Worm (Caenorhabditis elegans) whole organism, midembryonic: Measurements from ENCODE around the gene C47D12.5.

Experiments used
- T22C8.4 ChIP-seq: fragments of 200-800 bp; sonication (Bioruptor generic); IDR thresholded peaks from 2 replicates; pipeline ENCODE4 v1.3.6; 2022; ENCODE audit warnings: missing genetic modification characterization, missing compliant biosample characterization
- cog-1 ChIP-seq: sonication (generic microtip); optimal IDR thresholded peaks from 2 replicates; lab custom pipeline; 2016; ENCODE audit warnings: missing genetic modification characterization, missing compliant biosample characterization
- flt-1 ChIP-seq: fragments of 200-800 bp; sonication (Bioruptor generic); IDR thresholded peaks from 2 replicates; pipeline ENCODE4 v1.3.6; 2022; ENCODE audit warnings: missing genetic modification characterization, missing compliant biosample characterization
- klf-2 ChIP-seq: fragments of 200-800 bp; sonication (Bioruptor generic); conservative IDR thresholded peaks from 2 replicates; pipeline ENCODE4 v1.3.6; 2022; ENCODE audit warnings: missing genetic modification reagents, missing genetic modification characterization, missing compliant biosample characterization
- med-1 ChIP-seq: sonication (generic microtip); optimal IDR thresholded peaks from 2 replicates; lab custom pipeline; 2017; ENCODE audit warnings: missing genetic modification characterization, mild to moderate bottlenecking, missing compliant biosample characterization, antibody characterized with exemption, missing genetic modification reagents; ENCODE audit not compliant: insufficient read depth
- ref-1 ChIP-seq: fragments of 200-800 bp; sonication (Bioruptor generic); conservative IDR thresholded peaks from 2 replicates; pipeline ENCODE4 v1.3.6; 2022; ENCODE audit warnings: missing genetic modification reagents, missing genetic modification characterization, missing compliant biosample characterization
- tab-1 ChIP-seq: fragments of 200-800 bp; sonication (Bioruptor generic); IDR thresholded peaks from 2 replicates; pipeline ENCODE4 v1.3.6; 2022; ENCODE audit warnings: missing genetic modification characterization, missing compliant biosample characterization
- ztf-23 ChIP-seq: fragments of 200-800 bp; sonication (Bioruptor generic); IDR thresholded peaks from 2 replicates; pipeline ENCODE4 v1.3.6; 2022; ENCODE audit warnings: missing genetic modification reagents, missing genetic modification characterization, missing compliant biosample characterization
- ztf-29 ChIP-seq: fragments of 200-800 bp; sonication (Bioruptor generic); IDR thresholded peaks from 2 replicates; pipeline ENCODE4 v1.3.6; 2022; ENCODE audit warnings: missing genetic modification reagents, missing genetic modification characterization, missing compliant biosample characterization

The C47D12.5 gene

DNA sequence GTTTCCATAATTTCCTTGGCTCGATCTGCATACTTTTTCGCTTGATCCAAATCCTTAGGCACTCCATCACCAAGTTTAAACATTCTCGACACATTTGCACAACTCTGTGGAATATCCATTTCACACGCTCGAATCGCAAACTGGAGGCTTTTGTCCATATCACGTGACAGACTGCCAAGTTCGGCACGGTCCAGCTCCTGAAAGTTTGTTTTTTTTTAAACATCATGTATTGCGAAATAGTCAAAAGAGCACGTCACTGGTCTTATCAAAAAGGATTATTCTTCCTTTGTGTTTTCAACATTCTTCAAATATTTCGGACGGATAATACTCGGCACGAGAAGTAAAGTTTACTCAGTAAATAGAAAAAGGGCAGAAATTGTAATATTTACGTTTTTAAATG lies 35.8 kb downstream of the C47D12.5 start:
- TF ChIP-seq klf-2 (no peak), cog-1 (tag; lab: Kevin White, UChicago) (no peak), T22C8.4 (no peak), med-1 (GFP tag; lab: Kevin White, UChicago) (no peak), ztf-23 (no peak), tab-1 (GFP tag; lab: Robert Waterston, UW) (no peak), ztf-29 (GFP tag; lab: Robert Waterston, UW) (no peak), flt-1 (GFP tag; lab: Robert Waterston, UW) (no peak), ref-1 (GFP tag; lab: Robert Waterston, UW) (no peak)

DNA sequence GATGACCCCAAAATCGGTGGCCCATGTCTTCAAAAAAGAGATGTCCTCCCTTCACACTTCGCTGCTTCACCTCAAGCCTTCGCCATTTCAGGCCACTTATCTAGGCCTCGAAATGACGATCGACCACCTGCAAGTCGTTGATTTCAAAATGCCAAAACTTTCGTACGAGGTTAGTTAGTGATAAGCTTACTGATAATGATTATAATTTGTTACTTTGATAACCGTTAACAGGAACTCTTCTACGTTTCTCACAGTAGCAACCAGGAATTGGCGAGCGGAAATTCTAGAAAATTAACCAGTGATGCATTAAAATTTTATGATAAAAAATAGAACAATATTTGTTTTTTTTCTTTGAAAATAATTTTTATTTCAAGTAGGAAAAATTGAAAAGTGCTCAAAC lies 38.2 kb downstream of the C47D12.5 start:
- no peak for TF ChIP-seq med-1 (GFP tag; lab: Kevin White, UChicago)
- no peak for TF ChIP-seq ztf-23
- no peak for TF ChIP-seq T22C8.4
- no peak for TF ChIP-seq cog-1 (tag; lab: Kevin White, UChicago)
- TF ChIP-seq ref-1 (GFP tag; lab: Robert Waterston, UW), result no peak
- no peak for TF ChIP-seq ztf-29 (GFP tag; lab: Robert Waterston, UW)
- TF ChIP-seq klf-2, result no peak
- TF ChIP-seq tab-1 (GFP tag; lab: Robert Waterston, UW), result no peak
- no peak for TF ChIP-seq flt-1 (GFP tag; lab: Robert Waterston, UW)

DNA sequence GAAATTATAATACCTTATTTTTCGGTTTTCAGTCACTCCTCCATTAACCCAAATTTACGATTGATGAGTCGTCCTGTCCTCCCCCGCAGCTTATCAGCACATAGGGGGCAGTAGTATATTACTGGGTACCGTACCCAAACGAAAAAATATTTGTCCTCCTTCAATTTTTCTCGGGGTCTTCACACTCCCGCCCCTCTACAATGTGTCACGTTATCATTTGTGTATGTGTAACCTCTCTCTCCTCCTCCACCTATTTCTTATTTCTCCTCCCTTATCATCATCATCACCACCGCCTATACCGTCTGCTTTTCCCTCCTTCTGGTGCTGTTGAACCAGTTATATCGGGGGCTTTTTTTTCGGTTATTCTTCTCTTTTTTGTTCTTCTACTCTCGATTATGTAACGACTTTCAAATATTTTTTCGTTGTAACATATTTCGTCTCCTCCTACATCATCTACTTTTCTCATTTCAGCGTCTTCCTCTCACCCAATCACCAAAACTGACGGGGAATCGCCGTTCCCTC lies 38.7 kb downstream of the C47D12.5 start, which contains the start of gene ghi-1:
Gene ghi-1, plus strand, starts transcription at position 472 of the 522 bp plus-strand sequence.
- TF ChIP-seq med-1 (GFP tag; lab: Kevin White, UChicago) (no peak), klf-2 (no peak), tab-1 (GFP tag; lab: Robert Waterston, UW) (no peak), ztf-29 (GFP tag; lab: Robert Waterston, UW) (no peak), cog-1 (tag; lab: Kevin White, UChicago) (no peak), flt-1 (GFP tag; lab: Robert Waterston, UW) (no peak)

DNA sequence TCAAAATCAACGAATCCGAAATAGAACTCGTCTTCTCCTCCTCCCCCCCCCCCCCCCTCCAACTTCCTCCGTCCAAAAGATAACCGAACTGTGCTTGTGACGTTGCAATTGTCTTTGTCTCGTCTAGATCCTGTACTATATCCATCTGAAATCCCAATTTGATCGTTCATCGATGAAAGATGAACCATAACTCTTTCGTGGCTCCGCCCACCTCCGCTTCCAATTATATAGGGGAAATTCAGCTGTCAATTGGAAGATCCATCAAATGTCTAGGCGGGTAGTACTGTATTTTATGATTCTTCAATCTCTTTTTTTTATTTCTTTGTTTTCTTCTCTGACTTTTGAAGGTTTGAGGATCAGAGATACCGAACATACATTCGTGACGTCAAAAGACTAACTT lies 39.7 kb downstream of the C47D12.5 start:
- no peak for TF ChIP-seq ztf-23
- no peak for TF ChIP-seq tab-1 (GFP tag; lab: Robert Waterston, UW)

DNA sequence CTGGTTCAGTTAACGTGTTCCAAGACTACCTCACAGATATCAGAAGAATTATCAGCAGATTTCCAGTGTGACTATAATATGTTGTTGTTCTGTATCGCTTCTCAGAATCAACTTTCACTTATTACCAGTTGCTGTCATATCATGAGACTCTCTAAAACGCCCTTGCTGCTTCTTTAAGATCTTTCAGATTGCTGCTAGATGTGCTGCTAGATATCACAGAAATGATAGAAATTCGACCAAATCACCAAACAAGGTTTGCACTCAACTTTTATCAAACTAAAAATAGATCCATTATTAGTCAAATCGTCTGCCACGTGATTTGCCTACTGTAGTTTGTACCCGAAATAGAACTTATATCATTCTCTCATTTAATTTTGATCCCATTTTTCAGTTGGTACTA lies 40.5 kb downstream of the C47D12.5 start:
- no peak for TF ChIP-seq T22C8.4
- TF ChIP-seq ztf-23, result no peak

DNA sequence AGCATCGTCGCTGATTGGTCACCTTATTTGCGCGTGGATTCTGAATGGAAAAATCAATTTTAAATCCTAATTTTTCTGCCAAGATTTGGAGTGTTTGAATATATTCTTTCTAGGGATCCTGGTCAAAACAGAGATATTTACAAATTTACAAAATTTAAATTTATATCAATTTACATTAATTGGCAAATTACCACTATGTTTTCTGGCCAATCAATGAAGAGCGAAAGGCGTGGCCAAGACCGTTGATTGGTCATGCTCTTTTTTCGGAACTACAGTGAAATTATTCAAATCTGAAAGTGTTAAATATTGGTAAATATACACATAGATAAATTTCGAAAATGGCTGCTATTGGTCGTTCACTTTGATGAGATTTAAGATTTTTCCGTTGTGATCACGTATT lies 42.3 kb downstream of the C47D12.5 start:
- TF ChIP-seq flt-1 (GFP tag; lab: Robert Waterston, UW) (no peak), cog-1 (tag; lab: Kevin White, UChicago) (no peak), med-1 (GFP tag; lab: Kevin White, UChicago) (no peak), ref-1 (GFP tag; lab: Robert Waterston, UW) (no peak), ztf-29 (GFP tag; lab: Robert Waterston, UW) (no peak), T22C8.4 (no peak), ztf-23 (no peak), klf-2 (no peak), tab-1 (GFP tag; lab: Robert Waterston, UW) (no peak)

DNA sequence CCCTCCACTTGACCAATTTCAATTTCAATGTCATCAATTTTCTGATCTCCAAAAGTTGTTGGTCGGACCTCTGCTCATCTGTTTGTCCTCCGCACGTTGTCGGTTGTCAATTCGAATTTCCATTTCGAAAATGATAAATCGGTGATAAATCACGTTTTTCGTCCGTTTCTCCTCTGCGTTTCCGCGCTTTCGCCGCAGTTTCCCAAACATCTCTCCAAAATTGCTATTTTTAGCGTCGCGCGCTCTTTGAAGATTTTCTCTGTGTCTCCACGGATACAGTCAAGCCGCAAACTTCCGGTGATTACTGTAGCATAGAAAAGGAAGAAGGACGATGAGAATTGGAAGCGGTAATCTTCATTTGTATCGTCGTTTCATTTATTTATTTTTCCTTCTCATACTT lies 43.1 kb downstream of the C47D12.5 start:
- TF ChIP-seq ztf-29 (GFP tag; lab: Robert Waterston, UW) (no peak), tab-1 (GFP tag; lab: Robert Waterston, UW) (no peak), cog-1 (tag; lab: Kevin White, UChicago) (no peak), T22C8.4 (no peak), flt-1 (GFP tag; lab: Robert Waterston, UW) (no peak), med-1 (GFP tag; lab: Kevin White, UChicago) (no peak), ztf-23 (no peak), ref-1 (GFP tag; lab: Robert Waterston, UW) (no peak), klf-2 (no peak)

DNA sequence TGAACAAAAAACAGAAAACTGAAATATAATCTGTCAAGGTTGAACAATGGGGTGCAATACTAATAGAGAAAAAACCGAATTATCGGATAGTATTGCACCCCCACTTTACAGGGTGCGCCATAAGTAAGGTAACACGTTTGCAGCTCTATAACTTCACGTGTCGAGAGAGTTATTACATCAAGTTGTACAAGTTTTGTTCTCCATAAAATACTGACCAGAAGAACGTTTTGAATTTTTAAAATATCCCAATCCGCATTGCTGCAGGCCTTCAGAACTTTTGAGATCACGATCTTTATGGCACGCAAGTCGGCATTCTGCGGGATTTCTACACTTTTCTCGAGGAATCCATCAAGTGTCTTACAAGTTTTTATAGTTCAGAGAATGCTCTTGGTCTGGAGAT lies 47.3 kb downstream of the C47D12.5 start:
- no peak for TF ChIP-seq T22C8.4
- TF ChIP-seq med-1 (GFP tag; lab: Kevin White, UChicago), result no peak
- no peak for TF ChIP-seq ztf-23
- TF ChIP-seq tab-1 (GFP tag; lab: Robert Waterston, UW), result no peak
- no peak for TF ChIP-seq cog-1 (tag; lab: Kevin White, UChicago)
- no peak for TF ChIP-seq flt-1 (GFP tag; lab: Robert Waterston, UW)
- no peak for TF ChIP-seq ztf-29 (GFP tag; lab: Robert Waterston, UW)
- TF ChIP-seq klf-2, result no peak
- TF ChIP-seq ref-1 (GFP tag; lab: Robert Waterston, UW), result no peak

DNA sequence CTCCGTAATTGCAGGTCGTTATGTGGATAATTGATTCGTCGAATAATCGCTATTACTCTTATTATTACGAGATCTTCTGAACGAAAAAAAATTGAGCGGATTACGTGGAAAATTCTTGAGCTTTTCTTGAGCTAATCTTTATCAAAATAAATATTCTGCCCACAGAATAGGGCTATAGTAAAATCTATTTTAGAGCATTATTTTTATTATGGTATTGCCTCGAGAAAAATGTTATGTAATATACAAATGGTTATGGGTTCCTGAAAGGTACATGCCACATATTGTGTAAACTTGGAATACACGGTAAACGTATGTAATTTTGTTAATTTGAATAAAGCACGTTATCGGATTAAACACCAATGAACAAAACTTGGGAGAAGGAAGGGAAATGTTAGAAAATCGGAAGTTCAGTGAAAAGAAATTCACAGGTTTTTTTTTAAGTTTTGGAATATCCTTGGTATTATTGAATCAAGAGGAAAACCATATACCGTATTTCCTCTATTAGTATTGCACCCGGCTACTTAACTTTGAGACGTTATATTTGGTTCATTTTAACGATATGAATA lies 47.8 kb downstream of the C47D12.5 start:
- TF ChIP-seq med-1 (GFP tag; lab: Kevin White, UChicago), result no peak
- 0 out of 2 replicates have a peak, but pooled peaks have one; percentile 43 for TF ChIP-seq ztf-23
- TF ChIP-seq ztf-29 (GFP tag; lab: Robert Waterston, UW), result peak; percentile 22; the same call in 1 of the 2 replicates
- peak; percentile 16 for TF ChIP-seq cog-1 (tag; lab: Kevin White, UChicago)
- TF ChIP-seq T22C8.4, result no peak
- TF ChIP-seq flt-1 (GFP tag; lab: Robert Waterston, UW), result peak; percentile 60; the same call in 1 of the 2 replicates
- TF ChIP-seq ref-1 (GFP tag; lab: Robert Waterston, UW), result no peak

DNA sequence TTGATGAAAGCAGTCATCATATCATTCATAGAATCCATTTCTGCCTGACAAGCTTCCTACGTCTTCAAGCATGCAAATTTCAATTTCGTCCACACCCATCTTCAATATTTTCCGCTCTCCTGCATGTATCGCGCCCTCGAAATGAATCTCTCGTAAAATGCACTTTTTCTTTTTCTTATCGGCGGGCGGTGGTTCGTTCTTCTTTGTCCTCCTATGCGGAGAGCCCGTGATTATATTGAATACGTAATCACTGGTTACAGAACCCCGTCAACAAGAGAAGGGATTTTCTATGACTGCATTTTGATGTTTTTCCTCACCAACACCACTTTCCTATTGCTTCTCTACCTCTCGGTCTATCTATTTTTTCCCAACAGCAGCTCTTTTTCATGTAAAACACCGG lies 48.5 kb downstream of the C47D12.5 start:
- TF ChIP-seq flt-1 (GFP tag; lab: Robert Waterston, UW), result 0 out of 2 replicates have a peak, but pooled peaks have one; percentile 16
- TF ChIP-seq ztf-23, result no peak
